Fruit fly (Drosophila melanogaster): Measurements from ENCODE around the gene Mis12.

Mis12 gene

dm6 chr3L:6957753-6958420 lies 11.0 kb downstream of the Mis12 start, which contains the start of the genes Uqcc1 and Surf1:
Gene Uqcc1, minus strand, starts transcription at chr3L:6958108.
Gene Surf1, plus strand, starts transcription at chr3L:6958346.
- TF ChIP-seq usp (GFP tag; optimal IDR thresholded peaks at IDR 0.05) (no peak), Dll (optimal IDR thresholded peaks at IDR 0.05) (no peak), pan (optimal IDR thresholded peaks at IDR 0.05) (no peak), EcR (GFP tag; optimal IDR thresholded peaks at IDR 0.05) (no peak), CG8478 (optimal IDR thresholded peaks at IDR 0.05) (no peak), psq (optimal IDR thresholded peaks at IDR 0.05) (no peak)

- TF ChIP-seq pan (optimal IDR thresholded peaks at IDR 0.05) (no peak), usp (GFP tag; optimal IDR thresholded peaks at IDR 0.05) (no peak), psq (optimal IDR thresholded peaks at IDR 0.05) (no peak), Dll (optimal IDR thresholded peaks at IDR 0.05) (no peak)
These were observed 13.3 kb downstream of the Mis12 start, which contains the start of the genes CG10077 and CG9948 for dm6 chr3L:6955254-6956229. Gene CG10077, minus strand, starts transcription at chr3L:6955904. Gene CG9948, plus strand, starts transcription at chr3L:6955991.

dm6 chr3L:6947188-6947971 lies 21.5 kb downstream of the Mis12 start:
- TF ChIP-seq pan (optimal IDR thresholded peaks at IDR 0.05) (no peak), usp (GFP tag; optimal IDR thresholded peaks at IDR 0.05) (no peak), CG8478 (optimal IDR thresholded peaks at IDR 0.05) (no peak), psq (optimal IDR thresholded peaks at IDR 0.05) (no peak), EcR (GFP tag; optimal IDR thresholded peaks at IDR 0.05) (no peak), Dll (optimal IDR thresholded peaks at IDR 0.05) (no peak)

dm6 chr3L:6945357-6945756 lies 23.5 kb downstream of the Mis12 start:
- TF ChIP-seq EcR (GFP tag; optimal IDR thresholded peaks at IDR 0.05) = no peak
- no peak for TF ChIP-seq Dll (optimal IDR thresholded peaks at IDR 0.05)
- no peak for TF ChIP-seq psq (optimal IDR thresholded peaks at IDR 0.05)
- TF ChIP-seq pan (optimal IDR thresholded peaks at IDR 0.05) = no peak
- no peak for TF ChIP-seq CG8478 (optimal IDR thresholded peaks at IDR 0.05)
- TF ChIP-seq usp (GFP tag; optimal IDR thresholded peaks at IDR 0.05) = no peak

- TF ChIP-seq CG8478 (optimal IDR thresholded peaks at IDR 0.05) (no peak), Dll (optimal IDR thresholded peaks at IDR 0.05) (no peak), usp (GFP tag; optimal IDR thresholded peaks at IDR 0.05) (no peak), EcR (GFP tag; optimal IDR thresholded peaks at IDR 0.05) (no peak), psq (optimal IDR thresholded peaks at IDR 0.05) (no peak), pan (optimal IDR thresholded peaks at IDR 0.05) (no peak)
These were observed 24.9 kb downstream of the Mis12 start for dm6 chr3L:6943948-6944319.

- TF ChIP-seq pan (optimal IDR thresholded peaks at IDR 0.05) (no peak), Dll (optimal IDR thresholded peaks at IDR 0.05) (peak; percentile 80), CG8478 (optimal IDR thresholded peaks at IDR 0.05) (no peak), EcR (GFP tag; optimal IDR thresholded peaks at IDR 0.05) (no peak), psq (optimal IDR thresholded peaks at IDR 0.05) (no peak), usp (GFP tag; optimal IDR thresholded peaks at IDR 0.05) (no peak)
These were observed 25.5 kb downstream of the Mis12 start for dm6 chr3L:6943204-6943947.

dm6 chr3L:6942831-6943114 lies 26.1 kb downstream of the Mis12 start, which contains the start of gene tow:
Gene tow, plus strand, starts transcription at chr3L:6942856.
- TF ChIP-seq usp (GFP tag; optimal IDR thresholded peaks at IDR 0.05) (no peak), Dll (optimal IDR thresholded peaks at IDR 0.05) (no peak), pan (optimal IDR thresholded peaks at IDR 0.05) (no peak), CG8478 (optimal IDR thresholded peaks at IDR 0.05) (no peak), psq (optimal IDR thresholded peaks at IDR 0.05) (no peak), EcR (GFP tag; optimal IDR thresholded peaks at IDR 0.05) (no peak)

- TF ChIP-seq Dll (optimal IDR thresholded peaks at IDR 0.05) (no peak), EcR (GFP tag; optimal IDR thresholded peaks at IDR 0.05) (no peak), usp (GFP tag; optimal IDR thresholded peaks at IDR 0.05) (no peak), CG8478 (optimal IDR thresholded peaks at IDR 0.05) (no peak)
These were observed 26.6 kb downstream of the Mis12 start for dm6 chr3L:6942103-6942830.

- TF ChIP-seq pan (optimal IDR thresholded peaks at IDR 0.05) (no peak), CG8478 (optimal IDR thresholded peaks at IDR 0.05) (no peak), Dll (optimal IDR thresholded peaks at IDR 0.05) (no peak)
These were observed 34.0 kb downstream of the Mis12 start for dm6 chr3L:6934799-6935318.

dm6 chr3L:6932626-6933025 lies 36.2 kb downstream of the Mis12 start, which contains the start of gene CG14820:
Gene CG14820, plus strand, starts transcription at chr3L:6932926.
- TF ChIP-seq pan (optimal IDR thresholded peaks at IDR 0.05) (no peak), usp (GFP tag; optimal IDR thresholded peaks at IDR 0.05) (no peak), CG8478 (optimal IDR thresholded peaks at IDR 0.05) (no peak), psq (optimal IDR thresholded peaks at IDR 0.05) (no peak), Dll (optimal IDR thresholded peaks at IDR 0.05) (no peak), EcR (GFP tag; optimal IDR thresholded peaks at IDR 0.05) (no peak)
